Worm (Caenorhabditis elegans): Measurements from ENCODE around the gene R13A5.11.

DNA sequence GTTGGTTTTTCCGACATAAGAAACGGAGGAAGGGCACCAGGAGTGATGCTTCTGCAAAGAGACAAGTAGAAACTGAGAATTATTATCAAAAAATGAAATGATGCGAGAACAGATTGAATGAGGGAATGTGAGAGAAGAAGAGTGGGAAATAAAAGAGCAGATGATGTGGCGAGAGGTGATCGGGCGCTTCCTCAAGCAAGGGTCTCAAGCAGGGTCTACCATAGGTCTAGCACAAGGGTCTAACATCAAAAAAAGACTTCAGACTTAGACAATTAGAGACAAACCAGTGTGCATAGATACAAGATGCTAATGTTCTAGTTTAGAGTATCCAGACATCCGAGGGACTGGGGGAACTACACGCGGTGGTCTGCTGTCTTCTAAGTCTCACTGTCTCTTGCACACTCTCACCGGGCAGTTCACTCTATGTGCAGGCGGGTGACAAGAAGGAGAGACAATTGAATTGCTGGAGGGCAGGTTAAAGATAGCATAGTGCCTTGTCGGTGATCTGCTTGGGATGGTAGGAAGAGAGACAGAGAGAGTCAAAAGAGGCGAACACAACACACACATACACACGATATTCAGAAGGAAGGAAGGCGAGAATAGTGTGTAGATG, 22.9 kb downstream of the R13A5.11 start, which contains the start of gene R13A5.7:
- TF ChIP-seq fkh-10 (GFP tag; optimal IDR thresholded peaks at IDR 0.05) = no peak
- no peak for TF ChIP-seq pat-9 (tag; optimal IDR thresholded peaks at IDR 0.05)
- no peak for TF ChIP-seq gmeb-2 (tag; optimal IDR thresholded peaks at IDR 0.05)
